Worm (Caenorhabditis elegans) whole organism, L1 larva: Measurements from ENCODE around the gene pes-4.

Experiments
- alr-1 ChIP-seq: fragments of 200-800 bp; sonication (Bioruptor generic); optimal IDR thresholded peaks from 2 replicates; lab custom pipeline; 2018; ENCODE audit warnings: borderline replicate concordance, mild to moderate bottlenecking, missing genetic modification characterization, missing compliant biosample characterization
- aly-2 ChIP-seq: fragments of 150-350 bp; optimal IDR thresholded peaks from 2 replicates; lab custom pipeline; 2014; ENCODE audit warnings: missing biosample characterization, missing genetic modification characterization
- ceh-63 ChIP-seq: fragments of 200-800 bp; sonication (Bioruptor generic); optimal IDR thresholded peaks from 2 replicates; lab custom pipeline; 2018; ENCODE audit warnings: mild to moderate bottlenecking, missing genetic modification characterization, missing compliant biosample characterization
- ces-1 ChIP-seq: fragments of 150-350 bp; optimal IDR thresholded peaks from 2 replicates; lab custom pipeline; 2014; ENCODE audit warnings: missing biosample characterization, missing genetic modification reagents, missing genetic modification characterization
- dpl-1 ChIP-seq, 3 experiments: fragments of 150-350 bp in 2 of 3; sonication (generic microtip) in 1 of 3; optimal IDR thresholded peaks; 2 replicates each; lab custom pipeline; 2014 to 2017; ENCODE audit warnings: missing biosample characterization in 3 of 3, missing genetic modification characterization in 3 of 3, missing genetic modification reagents in 3 of 3
- dsc-1 ChIP-seq: sonication (generic microtip); optimal IDR thresholded peaks from 2 replicates; lab custom pipeline; 2016; ENCODE audit warnings: mild to moderate bottlenecking, missing genetic modification characterization, missing compliant biosample characterization
- hpl-2 ChIP-seq: fragments of 150-350 bp; optimal IDR thresholded peaks from 2 replicates; lab custom pipeline; 2014; ENCODE audit warnings: missing biosample characterization, missing genetic modification reagents, missing genetic modification characterization
- irx-1 ChIP-seq: sonication (generic microtip); optimal IDR thresholded peaks from 2 replicates; lab custom pipeline; 2016; ENCODE audit warnings: missing genetic modification characterization, missing compliant biosample characterization
- nhr-76 ChIP-seq: sonication (generic microtip); optimal IDR thresholded peaks from 2 replicates; lab custom pipeline; 2017; ENCODE audit warnings: missing biosample characterization, missing genetic modification characterization
- snpc-4 ChIP-seq: fragments of 150-350 bp; optimal IDR thresholded peaks from 2 replicates; lab custom pipeline; 2014; ENCODE audit warnings: missing biosample characterization, missing genetic modification characterization
- zag-1 ChIP-seq: fragments of 150-350 bp; optimal IDR thresholded peaks from 2 replicates; lab custom pipeline; 2014; ENCODE audit warnings: missing biosample characterization, missing genetic modification characterization

DNA sequence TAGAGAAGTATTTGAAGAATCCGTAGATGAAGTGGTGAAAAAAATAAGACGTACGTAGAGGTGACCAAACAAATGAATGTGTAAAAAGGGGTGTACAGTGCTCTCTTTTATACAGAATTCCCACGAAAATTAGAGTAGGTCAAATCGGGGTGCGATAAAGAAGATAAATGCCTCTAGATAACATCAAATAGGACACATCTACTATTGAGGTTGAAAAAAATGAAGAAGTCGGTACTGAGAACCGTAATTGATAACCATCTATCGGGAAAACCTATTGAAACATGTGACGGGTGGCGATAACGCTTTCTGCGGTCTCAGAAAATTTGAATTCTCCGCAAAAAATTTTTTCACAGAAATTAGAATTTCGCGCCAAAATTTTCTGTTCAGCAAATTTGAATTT is 8.6 kb upstream of the pes-4 start, which contains the start of gene fbxa-61:
- TF ChIP-seq dpl-1 (GFP tag; optimal IDR thresholded peaks at IDR 0.05; lab: Kevin White, UChicago) (no peak), nhr-76 (tag; lab: Kevin White, UChicago) (no peak), ces-1 (GFP tag; lab: Kevin White, UChicago) (no peak), alr-1 (no peak), zag-1 (tag; lab: Kevin White, UChicago) (no peak), aly-2 (tag; lab: Kevin White, UChicago) (no peak), ceh-63 (GFP tag; lab: Kevin White, UChicago) (no peak), irx-1 (no peak), snpc-4 (tag; lab: Kevin White, UChicago) (no peak), hpl-2 (GFP tag; lab: Kevin White, UChicago) (no peak), dsc-1 (tag; lab: Kevin White, UChicago) (no peak)
